Worm (Caenorhabditis elegans): Measurements from ENCODE around the gene cwp-3.

ce11 chrV:4805847-4806246 lies 36.8 kb upstream of the cwp-3 start, which contains the start of gene R02F11.3:
- no peak for TF ChIP-seq ztf-4 (tag; optimal IDR thresholded peaks at IDR 0.05)
- TF ChIP-seq fkh-10 (GFP tag; optimal IDR thresholded peaks at IDR 0.05), result no peak
- no peak for TF ChIP-seq fkh-2 (tag; optimal IDR thresholded peaks at IDR 0.05)
- no peak for TF ChIP-seq ama-1 (optimal IDR thresholded peaks at IDR 0.05)
- TF ChIP-seq nhr-77 (tag; optimal IDR thresholded peaks at IDR 0.05), result no peak
- no peak for TF ChIP-seq ztf-11 (tag; optimal IDR thresholded peaks at IDR 0.05)
- TF ChIP-seq ceh-82 (tag; optimal IDR thresholded peaks at IDR 0.05), result no peak

All from whole organism, L3 larva.